Worm (Caenorhabditis elegans) whole organism, L2 larva: ENCODE results near the gene C33E10.8.
"Not testable (repeated sequence)": the region's sequence is repeated elsewhere in the genome, so short reads cannot be mapped to it uniquely, and the experiment has no call there.

Source experiments
- C34F6.9 ChIP-seq: fragments of 150-350 bp; optimal IDR thresholded peaks from 2 replicates; lab custom pipeline; 2014; ENCODE audit warnings: missing biosample characterization, missing genetic modification characterization
- F13H6.1 ChIP-seq: sonication (generic microtip); optimal IDR thresholded peaks from 2 replicates; lab custom pipeline; 2016; ENCODE audit warnings: missing genetic modification characterization, missing compliant biosample characterization
- R02D3.7 ChIP-seq: fragments of 150-350 bp; optimal IDR thresholded peaks from 2 replicates; lab custom pipeline; 2014; ENCODE audit warnings: missing biosample characterization, missing genetic modification characterization
- Y55F3AM.14 ChIP-seq: fragments of 200-800 bp; sonication (Bioruptor generic); optimal IDR thresholded peaks from 2 replicates; lab custom pipeline; 2018; ENCODE audit warnings: mild to moderate bottlenecking, missing genetic modification characterization, missing compliant biosample characterization
- ZK546.5 ChIP-seq: sonication (generic microtip); optimal IDR thresholded peaks from 2 replicates; lab custom pipeline; 2017; ENCODE audit warnings: missing biosample characterization, missing genetic modification characterization
- alr-1 ChIP-seq: fragments of 150-350 bp; optimal IDR thresholded peaks from 2 replicates; lab custom pipeline; 2014; ENCODE audit warnings: missing biosample characterization, missing genetic modification characterization
- aly-2 ChIP-seq: fragments of 150-350 bp; optimal IDR thresholded peaks from 2 replicates; lab custom pipeline; 2014; ENCODE audit warnings: missing biosample characterization, missing genetic modification characterization
- blmp-1 ChIP-seq: sonication (generic microtip); optimal IDR thresholded peaks from 2 replicates; lab custom pipeline; 2017; ENCODE audit warnings: missing genetic modification characterization, mild to moderate bottlenecking, missing compliant biosample characterization, antibody characterized with exemption, moderate library complexity; ENCODE audit not compliant: insufficient read depth
- ceh-16 ChIP-seq: fragments of 150-350 bp; optimal IDR thresholded peaks from 2 replicates; lab custom pipeline; 2014; ENCODE audit warnings: missing biosample characterization, missing genetic modification characterization
- ceh-82 ChIP-seq: fragments of 150-350 bp; optimal IDR thresholded peaks from 2 replicates; lab custom pipeline; 2014; ENCODE audit warnings: missing biosample characterization, missing genetic modification characterization
- crh-2 ChIP-seq: sonication (generic microtip); optimal IDR thresholded peaks from 2 replicates; lab custom pipeline; 2017; ENCODE audit warnings: missing biosample characterization, missing genetic modification characterization
- dmd-4 ChIP-seq: sonication (generic microtip); optimal IDR thresholded peaks from 2 replicates; lab custom pipeline; 2017; ENCODE audit warnings: missing biosample characterization, missing genetic modification characterization
- egl-27 ChIP-seq: sonication (generic microtip); optimal IDR thresholded peaks from 3 replicates; lab custom pipeline; 2017; ENCODE audit warnings: missing biosample characterization, missing genetic modification reagents, missing genetic modification characterization
- elt-1 ChIP-seq: fragments of 150-350 bp; optimal IDR thresholded peaks from 2 replicates; lab custom pipeline; 2014; ENCODE audit warnings: missing biosample characterization, missing genetic modification characterization
- elt-3 ChIP-seq: sonication (generic microtip); optimal IDR thresholded peaks from 2 replicates; lab custom pipeline; 2017; ENCODE audit warnings: missing biosample characterization, missing genetic modification characterization
- fos-1 ChIP-seq: fragments of 150-350 bp; optimal IDR thresholded peaks from 2 replicates; lab custom pipeline; 2014; ENCODE audit warnings: missing biosample characterization, missing genetic modification characterization
- gmeb-1 ChIP-seq: fragments of 150-350 bp; optimal IDR thresholded peaks from 2 replicates; lab custom pipeline; 2014; ENCODE audit warnings: missing biosample characterization, missing genetic modification characterization
- lin-11 ChIP-seq: fragments of 150-350 bp; sonication (generic microtip); optimal IDR thresholded peaks from 2 replicates; lab custom pipeline; 2014; ENCODE audit warnings: missing biosample characterization, missing genetic modification characterization, inconsistent platforms, mixed read lengths
- lin-13 ChIP-seq: fragments of 150-350 bp; optimal IDR thresholded peaks from 2 replicates; lab custom pipeline; 2014; ENCODE audit warnings: missing biosample characterization, missing genetic modification reagents, missing genetic modification characterization
- lin-39 ChIP-seq: fragments of 150-350 bp; optimal IDR thresholded peaks from 2 replicates; lab custom pipeline; 2014; ENCODE audit warnings: missing biosample characterization, missing genetic modification reagents, missing genetic modification characterization
- lsy-2 ChIP-seq, 2 experiments: fragments of 150-350 bp in 1 of 2; sonication (generic microtip) in 1 of 2; optimal IDR thresholded peaks; 2 replicates each; lab custom pipeline; 2014 to 2017; ENCODE audit warnings: missing biosample characterization in 2 of 2, missing genetic modification characterization in 2 of 2
- mab-5 ChIP-seq: fragments of 150-350 bp; optimal IDR thresholded peaks from 2 replicates; lab custom pipeline; 2014; ENCODE audit warnings: missing biosample characterization, missing genetic modification characterization
- mbf-1 ChIP-seq: sonication (generic microtip); optimal IDR thresholded peaks from 2 replicates; lab custom pipeline; 2017; ENCODE audit warnings: missing biosample characterization, missing genetic modification characterization
- mdl-1 ChIP-seq, 2 experiments: fragments of 150-350 bp in 1 of 2; sonication (generic microtip) in 1 of 2; optimal IDR thresholded peaks; 2 replicates each; lab custom pipeline; 2017; ENCODE audit warnings: missing biosample characterization in 2 of 2, missing genetic modification characterization in 2 of 2
- nhr-10 ChIP-seq: sonication (generic microtip); optimal IDR thresholded peaks from 2 replicates; lab custom pipeline; 2017; ENCODE audit warnings: missing biosample characterization, missing genetic modification characterization
- nhr-11 ChIP-seq: fragments of 150-350 bp; optimal IDR thresholded peaks from 2 replicates; lab custom pipeline; 2014; ENCODE audit warnings: missing biosample characterization, missing genetic modification characterization
- nhr-12 ChIP-seq: fragments of 150-350 bp; optimal IDR thresholded peaks from 2 replicates; lab custom pipeline; 2014; ENCODE audit warnings: missing biosample characterization, missing genetic modification characterization
- nhr-129 ChIP-seq: fragments of 150-350 bp; optimal IDR thresholded peaks from 2 replicates; lab custom pipeline; 2014; ENCODE audit warnings: missing biosample characterization, missing genetic modification characterization
- nhr-21 ChIP-seq: fragments of 150-350 bp; optimal IDR thresholded peaks from 2 replicates; lab custom pipeline; 2014; ENCODE audit warnings: missing biosample characterization, missing genetic modification characterization
- nhr-237 ChIP-seq: fragments of 150-350 bp; optimal IDR thresholded peaks from 2 replicates; lab custom pipeline; 2014; ENCODE audit warnings: missing biosample characterization, missing genetic modification characterization
- nhr-25 ChIP-seq: fragments of 150-350 bp; sonication (generic microtip); optimal IDR thresholded peaks from 3 replicates; lab custom pipeline; 2014; ENCODE audit warnings: missing biosample characterization, missing genetic modification characterization
- nhr-6 ChIP-seq: fragments of 150-350 bp; optimal IDR thresholded peaks from 2 replicates; lab custom pipeline; 2014; ENCODE audit warnings: missing biosample characterization, missing genetic modification characterization
- peb-1 ChIP-seq: fragments of 150-350 bp; optimal IDR thresholded peaks from 2 replicates; lab custom pipeline; 2014; ENCODE audit warnings: missing biosample characterization, missing genetic modification characterization
- skn-1 ChIP-seq: sonication (generic microtip); optimal IDR thresholded peaks from 2 replicates; lab custom pipeline; 2017; ENCODE audit warnings: missing biosample characterization, missing genetic modification characterization
- sma-3 ChIP-seq: sonication (generic microtip); optimal IDR thresholded peaks from 2 replicates; lab custom pipeline; 2016; ENCODE audit warnings: missing genetic modification reagents, missing genetic modification characterization, missing compliant biosample characterization
- sma-9 ChIP-seq, 2 experiments: fragments of 150-350 bp in 1 of 2; sonication (generic microtip) in 1 of 2; optimal IDR thresholded peaks; 2 replicates each; lab custom pipeline; 2014 to 2016; ENCODE audit warnings: missing genetic modification characterization in 2 of 2, mild to moderate bottlenecking in 1 of 2, missing biosample characterization in 1 of 2, missing compliant biosample characterization in 1 of 2, missing genetic modification reagents in 1 of 2, moderate library complexity in 1 of 2
- snpc-4 ChIP-seq: fragments of 150-350 bp; optimal IDR thresholded peaks from 2 replicates; lab custom pipeline; 2014; ENCODE audit warnings: missing biosample characterization, missing genetic modification characterization
- unc-55 ChIP-seq: fragments of 150-350 bp; sonication (generic microtip); optimal IDR thresholded peaks from 3 replicates; lab custom pipeline; 2014; ENCODE audit warnings: missing biosample characterization, missing genetic modification reagents, missing genetic modification characterization
- unc-62 ChIP-seq: fragments of 150-350 bp; optimal IDR thresholded peaks from 2 replicates; lab custom pipeline; 2014; ENCODE audit warnings: missing biosample characterization, missing genetic modification reagents, missing genetic modification characterization
- zag-1 ChIP-seq: fragments of 150-350 bp; optimal IDR thresholded peaks from 2 replicates; lab custom pipeline; 2014; ENCODE audit warnings: missing biosample characterization, missing genetic modification characterization
- ztf-11 ChIP-seq: sonication (generic microtip); optimal IDR thresholded peaks from 2 replicates; lab custom pipeline; 2017; ENCODE audit warnings: missing biosample characterization, missing genetic modification characterization
- ztf-4 ChIP-seq: fragments of 150-350 bp; optimal IDR thresholded peaks from 2 replicates; lab custom pipeline; 2014; ENCODE audit warnings: missing biosample characterization, missing genetic modification characterization

C33E10.8 gene

ce11 chrX:17314948-17315347 is 20.3 kb upstream of the C33E10.8 start:
- TF ChIP-seq nhr-11 (tag; lab: Kevin White, UChicago) (no peak), gmeb-1 (no peak), unc-62 (GFP tag; lab: Kevin White, UChicago) (no peak), F13H6.1 (tag; lab: Kevin White, UChicago) (peak; percentile 55), nhr-21 (tag; lab: Kevin White, UChicago) (no peak), blmp-1 (no peak), dmd-4 (tag; lab: Kevin White, UChicago) (no peak), snpc-4 (tag; lab: Kevin White, UChicago) (no peak), zag-1 (tag; lab: Kevin White, UChicago) (peak; percentile 36), sma-9 (GFP tag; optimal IDR thresholded peaks at IDR 0.05; lab: Kevin White, UChicago) (no peak), sma-9 (tag; optimal IDR thresholded peaks at IDR 0.05; lab: Kevin White, UChicago) (no peak), Y55F3AM.14 (GFP tag; lab: Kevin White, UChicago) (no peak), ZK546.5 (no peak), peb-1 (tag; lab: Kevin White, UChicago) (no peak), R02D3.7 (no peak), nhr-129 (peak; percentile 16), lin-13 (GFP tag; lab: Kevin White, UChicago) (no peak), lsy-2 (tag; optimal IDR thresholded peaks at IDR 0.05; lab: Kevin White, UChicago) (peak; percentile 1 to 10), lin-39 (tag; lab: Kevin White, UChicago) (no peak), alr-1 (no peak), nhr-10 (no peak), elt-1 (tag; lab: Kevin White, UChicago) (no peak), fos-1 (no peak), C34F6.9 (peak; percentile 46), egl-27 (tag; lab: Kevin White, UChicago) (no peak), mdl-1 (tag; optimal IDR thresholded peaks at IDR 0.05; lab: Kevin White, UChicago) (no peak), skn-1 (tag; lab: Kevin White, UChicago) (no peak), nhr-25 (tag; lab: Kevin White, UChicago) (no peak), ztf-11 (tag; lab: Kevin White, UChicago) (no peak), lin-11 (peak; percentile 49), nhr-237 (tag; lab: Kevin White, UChicago) (no peak), crh-2 (tag; lab: Kevin White, UChicago) (peak; percentile 4), nhr-12 (tag; lab: Kevin White, UChicago) (no peak), ztf-4 (no peak), unc-55 (GFP tag; lab: Kevin White, UChicago) (peak; percentile 39), nhr-6 (tag; lab: Kevin White, UChicago) (no peak), mbf-1 (tag; lab: Kevin White, UChicago) (no peak), ceh-16 (tag; lab: Kevin White, UChicago) (no peak), mab-5 (tag; lab: Kevin White, UChicago) (no peak), sma-3 (GFP tag; lab: Kevin White, UChicago) (no peak), aly-2 (no peak), elt-3 (tag; lab: Kevin White, UChicago) (no peak)
- TF ChIP-seq, all 48 proteins: peak for 8

- not testable (repeated sequence) for TF ChIP-seq ceh-16 (tag; lab: Kevin White, UChicago); ztf-4; elt-3 (tag; lab: Kevin White, UChicago)
Observed at ce11 chrX:17310730-17311312, 16.2 kb upstream of the C33E10.8 start, which contains the start of gene C53C11.4. TSS of gene C53C11.4 (plus strand) at chrX:17310908.

ce11 chrX:17304920-17305319 is 10.3 kb upstream of the C33E10.8 start, which contains the start of gene C33E10.1:
TSS of gene C33E10.1 (plus strand) at chrX:17305220.
- not testable (repeated sequence) for TF ChIP-seq ceh-82 (tag; lab: Kevin White, UChicago); unc-62 (GFP tag; lab: Kevin White, UChicago); F13H6.1 (tag; lab: Kevin White, UChicago)
